Worm (Caenorhabditis elegans) whole organism, late embryonic: ENCODE measurements around the gene H01G02.3.
A peak's percentile ranks its signal among the peaks of the same experiment; 100 is the strongest.

Source experiments
- C08G9.2 ChIP-seq: sonication (generic microtip); optimal IDR thresholded peaks from 2 replicates; lab custom pipeline; 2016; ENCODE audit warnings: mild to moderate bottlenecking, missing genetic modification characterization, moderate library complexity, missing compliant biosample characterization
- K02D7.2 ChIP-seq: sonication (generic microtip); optimal IDR thresholded peaks from 2 replicates; lab custom pipeline; 2017; ENCODE audit warnings: mild to moderate bottlenecking, missing genetic modification characterization, missing compliant biosample characterization
- K09A11.1 ChIP-seq: sonication (generic microtip); optimal IDR thresholded peaks from 2 replicates; lab custom pipeline; 2017; ENCODE audit warnings: antibody characterized with exemption, mild to moderate bottlenecking, missing genetic modification characterization, missing compliant biosample characterization; ENCODE audit not compliant: insufficient read depth
- T23F11.4 ChIP-seq: fragments of 200-800 bp; sonication (Bioruptor generic); optimal IDR thresholded peaks from 2 replicates; lab custom pipeline; 2018; ENCODE audit warnings: mild to moderate bottlenecking, missing genetic modification characterization, missing compliant biosample characterization
- ama-1 ChIP-seq: fragments of 150-350 bp; optimal IDR thresholded peaks from 2 replicates; lab custom pipeline; 2014
- ceh-14 ChIP-seq: sonication (generic microtip); optimal IDR thresholded peaks from 2 replicates; lab custom pipeline; 2016; ENCODE audit warnings: missing genotype, missing genetic modification characterization, missing compliant biosample characterization
- ceh-18 ChIP-seq: sonication (generic microtip); optimal IDR thresholded peaks from 2 replicates; lab custom pipeline; 2016; ENCODE audit warnings: missing genetic modification characterization, missing compliant biosample characterization
- ceh-2 ChIP-seq: sonication (generic microtip); optimal IDR thresholded peaks from 2 replicates; lab custom pipeline; 2016; ENCODE audit warnings: missing genotype, missing genetic modification characterization, missing compliant biosample characterization
- ceh-24 ChIP-seq: sonication (generic microtip); optimal IDR thresholded peaks from 2 replicates; lab custom pipeline; 2016; ENCODE audit warnings: mild to moderate bottlenecking, missing genetic modification characterization, missing compliant biosample characterization
- ceh-31 ChIP-seq: sonication (generic microtip); optimal IDR thresholded peaks from 2 replicates; lab custom pipeline; 2016; ENCODE audit warnings: missing genetic modification characterization, missing compliant biosample characterization
- ceh-34 ChIP-seq: sonication (generic microtip); optimal IDR thresholded peaks from 2 replicates; lab custom pipeline; 2016; ENCODE audit warnings: mild to moderate bottlenecking, missing genetic modification characterization, missing compliant biosample characterization
- ceh-48 ChIP-seq: sonication (generic microtip); optimal IDR thresholded peaks from 2 replicates; lab custom pipeline; 2016; ENCODE audit warnings: missing genetic modification characterization, inconsistent platforms, missing compliant biosample characterization
- dmd-4 ChIP-seq: sonication (generic microtip); optimal IDR thresholded peaks from 2 replicates; lab custom pipeline; 2016; ENCODE audit warnings: borderline replicate concordance, missing genetic modification characterization, missing compliant biosample characterization
- dve-1 ChIP-seq: sonication (generic microtip); optimal IDR thresholded peaks from 2 replicates; lab custom pipeline; 2017; ENCODE audit warnings: antibody characterized with exemption, mild to moderate bottlenecking, missing genetic modification characterization, missing compliant biosample characterization
- elt-2 ChIP-seq: sonication (generic microtip); optimal IDR thresholded peaks from 2 replicates; lab custom pipeline; 2016; ENCODE audit warnings: missing genetic modification reagents, missing genetic modification characterization, missing compliant biosample characterization
- elt-4 ChIP-seq: sonication (generic microtip); optimal IDR thresholded peaks from 2 replicates; lab custom pipeline; 2016; ENCODE audit warnings: missing genetic modification characterization, missing compliant biosample characterization
- eyg-1 ChIP-seq: sonication (generic microtip); optimal IDR thresholded peaks from 2 replicates; lab custom pipeline; 2016; ENCODE audit warnings: missing genotype, missing genetic modification characterization, missing compliant biosample characterization
- fax-1 ChIP-seq: sonication (generic microtip); optimal IDR thresholded peaks from 2 replicates; lab custom pipeline; 2016; ENCODE audit warnings: missing genotype, missing genetic modification characterization, missing compliant biosample characterization
- gmeb-2 ChIP-seq: sonication (generic microtip); optimal IDR thresholded peaks from 2 replicates; lab custom pipeline; 2016; ENCODE audit warnings: missing genetic modification characterization, inconsistent platforms, missing compliant biosample characterization
- hlh-30 ChIP-seq: sonication (generic microtip); optimal IDR thresholded peaks from 2 replicates; lab custom pipeline; 2017; ENCODE audit warnings: antibody characterized with exemption, missing genetic modification characterization, missing compliant biosample characterization; ENCODE audit not compliant: insufficient read depth
- hlh-6 ChIP-seq: sonication (generic microtip); optimal IDR thresholded peaks from 2 replicates; lab custom pipeline; 2016; ENCODE audit warnings: missing genotype, missing genetic modification characterization, missing compliant biosample characterization
- hlh-8 ChIP-seq: sonication (generic microtip); optimal IDR thresholded peaks from 2 replicates; lab custom pipeline; 2016; ENCODE audit warnings: missing genotype, missing genetic modification characterization, missing compliant biosample characterization
- lim-6 ChIP-seq: sonication (generic microtip); optimal IDR thresholded peaks from 2 replicates; lab custom pipeline; 2016; ENCODE audit warnings: missing genetic modification characterization, missing compliant biosample characterization
- lin-11 ChIP-seq: fragments of 200-800 bp; sonication (Bioruptor generic); optimal IDR thresholded peaks from 2 replicates; lab custom pipeline; 2018; ENCODE audit warnings: mild to moderate bottlenecking, missing genetic modification characterization, missing compliant biosample characterization
- nfya-1 ChIP-seq: sonication (generic microtip); optimal IDR thresholded peaks from 2 replicates; lab custom pipeline; 2017; ENCODE audit warnings: missing genetic modification characterization, mild to moderate bottlenecking, missing compliant biosample characterization, antibody characterized with exemption, moderate library complexity
- odd-2 ChIP-seq: sonication (generic microtip); optimal IDR thresholded peaks from 2 replicates; lab custom pipeline; 2017; ENCODE audit warnings: antibody characterized with exemption, mild to moderate bottlenecking, missing genetic modification characterization, missing compliant biosample characterization
- pag-3 ChIP-seq: sonication (generic microtip); optimal IDR thresholded peaks from 2 replicates; lab custom pipeline; 2016; ENCODE audit warnings: missing compliant biosample characterization, missing genetic modification characterization, borderline replicate concordance
- pat-9 ChIP-seq: fragments of 200-800 bp; sonication (Bioruptor generic); optimal IDR thresholded peaks from 2 replicates; lab custom pipeline; 2018; ENCODE audit warnings: mild to moderate bottlenecking, missing genetic modification characterization, moderate library complexity, missing compliant biosample characterization
- pax-1 ChIP-seq: fragments of 150-350 bp; optimal IDR thresholded peaks from 2 replicates; lab custom pipeline; 2014; ENCODE audit warnings: missing biosample characterization, missing genetic modification characterization
- pha-4 ChIP-seq: fragments of 150-350 bp; optimal IDR thresholded peaks from 2 replicates; lab custom pipeline; 2018; ENCODE audit warnings: missing biosample characterization, missing genetic modification reagents, missing genetic modification characterization
- pqm-1 ChIP-seq: sonication (generic microtip); optimal IDR thresholded peaks from 2 replicates; lab custom pipeline; 2016; ENCODE audit warnings: missing genetic modification characterization, missing compliant biosample characterization
- pros-1 ChIP-seq: fragments of 150-350 bp; optimal IDR thresholded peaks from 2 replicates; lab custom pipeline; 2014; ENCODE audit warnings: missing biosample characterization, missing genetic modification reagents, missing genetic modification characterization
- ref-2 ChIP-seq: sonication (generic microtip); optimal IDR thresholded peaks from 2 replicates; lab custom pipeline; 2016; ENCODE audit warnings: missing genetic modification characterization, missing compliant biosample characterization
- sdc-2 ChIP-seq: sonication (generic microtip); optimal IDR thresholded peaks from 2 replicates; lab custom pipeline; 2016; ENCODE audit warnings: missing genotype, missing genetic modification characterization, missing compliant biosample characterization
- sox-4 ChIP-seq: sonication (generic microtip); optimal IDR thresholded peaks from 2 replicates; lab custom pipeline; 2017; ENCODE audit warnings: mild to moderate bottlenecking, missing genetic modification characterization, inconsistent platforms, missing compliant biosample characterization
- syd-9 ChIP-seq: sonication (generic microtip); optimal IDR thresholded peaks from 2 replicates; lab custom pipeline; 2016; ENCODE audit warnings: mild to moderate bottlenecking, missing genetic modification characterization, moderate library complexity, missing compliant biosample characterization
- tbx-2 ChIP-seq: sonication (generic microtip); optimal IDR thresholded peaks from 2 replicates; lab custom pipeline; 2016; ENCODE audit warnings: missing genetic modification characterization, missing compliant biosample characterization
- tbx-7 ChIP-seq: sonication (generic microtip); optimal IDR thresholded peaks from 2 replicates; lab custom pipeline; 2016; ENCODE audit warnings: missing genotype, missing genetic modification characterization, missing compliant biosample characterization
- unc-42 ChIP-seq: sonication (generic microtip); optimal IDR thresholded peaks from 2 replicates; lab custom pipeline; 2016; ENCODE audit warnings: missing genotype, missing genetic modification characterization, missing compliant biosample characterization
- unc-55 ChIP-seq: sonication (generic microtip); optimal IDR thresholded peaks from 2 replicates; lab custom pipeline; 2017; ENCODE audit warnings: missing biosample characterization, missing genetic modification reagents, missing genetic modification characterization
- unc-86 ChIP-seq: sonication (generic microtip); optimal IDR thresholded peaks from 2 replicates; lab custom pipeline; 2016; ENCODE audit warnings: missing genetic modification characterization, missing compliant biosample characterization

H01G02.3 gene

DNA sequence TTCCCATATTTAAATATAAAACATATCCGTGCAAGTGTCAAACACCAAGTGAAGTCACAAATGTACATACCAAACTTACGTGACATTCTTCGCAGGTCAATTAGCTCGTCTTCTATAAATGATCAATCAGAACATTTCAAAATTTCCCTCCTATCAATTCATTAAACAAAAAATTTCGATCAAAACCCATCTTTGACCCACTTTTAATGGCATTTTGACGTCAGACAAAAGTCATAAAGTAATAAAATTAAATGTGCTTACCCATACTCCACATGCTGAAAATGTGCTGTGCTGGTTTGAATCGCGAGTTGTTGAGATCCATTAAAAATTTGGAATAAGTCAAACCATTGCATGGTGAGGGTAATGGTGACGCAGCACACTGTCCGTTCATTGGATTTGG lies 22.6 kb downstream of the H01G02.3 start:
- TF ChIP-seq tbx-2 (tag; lab: Kevin White, UChicago) = no peak
- no peak for TF ChIP-seq odd-2 (tag; lab: Kevin White, UChicago)
- no peak for TF ChIP-seq ceh-2 (tag; lab: Kevin White, UChicago)
- no peak for TF ChIP-seq tbx-7
- TF ChIP-seq gmeb-2 = no peak
- TF ChIP-seq hlh-8 (tag; lab: Kevin White, UChicago) = no peak
- TF ChIP-seq sdc-2 = no peak
- no peak for TF ChIP-seq pha-4 (tag; lab: Kevin White, UChicago)
- TF ChIP-seq pag-3 (tag; lab: Kevin White, UChicago) = no peak
- no peak for TF ChIP-seq dmd-4 (tag; lab: Kevin White, UChicago)
- no peak for TF ChIP-seq dve-1
- no peak for TF ChIP-seq lim-6 (tag; lab: Kevin White, UChicago)

DNA sequence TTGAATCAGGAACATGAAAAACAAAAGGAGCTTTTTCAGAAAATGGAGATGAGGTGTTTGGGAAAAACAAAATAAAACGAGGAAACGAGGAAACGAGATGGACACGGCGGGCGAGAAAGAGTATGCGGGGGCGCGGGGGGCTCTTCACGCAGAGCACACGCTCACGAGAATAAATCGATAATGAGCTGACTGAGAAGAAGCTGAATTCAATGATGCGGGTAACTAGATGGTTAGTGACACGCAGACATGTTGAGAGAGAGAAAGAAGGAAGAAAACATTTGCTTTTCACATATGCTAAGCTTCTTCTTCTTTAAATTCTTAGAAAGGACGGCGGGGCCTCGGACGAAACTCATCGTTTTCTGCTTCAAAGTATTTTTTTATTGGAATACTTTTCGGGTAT lies 26.9 kb downstream of the H01G02.3 start:
- no peak for TF ChIP-seq C08G9.2
- no peak for TF ChIP-seq pros-1 (tag; lab: Kevin White, UChicago)
- peak; percentile 95 for TF ChIP-seq ceh-48 (tag; lab: Kevin White, UChicago)
- no peak for TF ChIP-seq pag-3 (tag; lab: Kevin White, UChicago)
- no peak for TF ChIP-seq pat-9 (tag; lab: Kevin White, UChicago)
- TF ChIP-seq odd-2 (tag; lab: Kevin White, UChicago) = no peak
- peak; percentile 68 for TF ChIP-seq ceh-31 (tag; lab: Kevin White, UChicago)
- TF ChIP-seq ceh-18 = peak; percentile 47
- no peak for TF ChIP-seq ama-1 (lab: Kevin White, UChicago)
- peak; percentile 51 for TF ChIP-seq tbx-2 (tag; lab: Kevin White, UChicago)
- TF ChIP-seq elt-4 (tag; lab: Kevin White, UChicago) = no peak
- TF ChIP-seq fax-1 (tag; lab: Kevin White, UChicago) = no peak
- peak; percentile 29 for TF ChIP-seq ceh-34 (tag; lab: Kevin White, UChicago)
- TF ChIP-seq nfya-1 (tag; lab: Kevin White, UChicago) = peak; percentile 47
- TF ChIP-seq unc-42 (tag; lab: Kevin White, UChicago) = peak; percentile 92
- no peak for TF ChIP-seq T23F11.4 (GFP tag; lab: Kevin White, UChicago)
- no peak for TF ChIP-seq K02D7.2 (tag; lab: Kevin White, UChicago)
- peak; percentile 3 for TF ChIP-seq unc-86 (tag; lab: Kevin White, UChicago)
- TF ChIP-seq ref-2 (tag; lab: Kevin White, UChicago) = no peak

DNA sequence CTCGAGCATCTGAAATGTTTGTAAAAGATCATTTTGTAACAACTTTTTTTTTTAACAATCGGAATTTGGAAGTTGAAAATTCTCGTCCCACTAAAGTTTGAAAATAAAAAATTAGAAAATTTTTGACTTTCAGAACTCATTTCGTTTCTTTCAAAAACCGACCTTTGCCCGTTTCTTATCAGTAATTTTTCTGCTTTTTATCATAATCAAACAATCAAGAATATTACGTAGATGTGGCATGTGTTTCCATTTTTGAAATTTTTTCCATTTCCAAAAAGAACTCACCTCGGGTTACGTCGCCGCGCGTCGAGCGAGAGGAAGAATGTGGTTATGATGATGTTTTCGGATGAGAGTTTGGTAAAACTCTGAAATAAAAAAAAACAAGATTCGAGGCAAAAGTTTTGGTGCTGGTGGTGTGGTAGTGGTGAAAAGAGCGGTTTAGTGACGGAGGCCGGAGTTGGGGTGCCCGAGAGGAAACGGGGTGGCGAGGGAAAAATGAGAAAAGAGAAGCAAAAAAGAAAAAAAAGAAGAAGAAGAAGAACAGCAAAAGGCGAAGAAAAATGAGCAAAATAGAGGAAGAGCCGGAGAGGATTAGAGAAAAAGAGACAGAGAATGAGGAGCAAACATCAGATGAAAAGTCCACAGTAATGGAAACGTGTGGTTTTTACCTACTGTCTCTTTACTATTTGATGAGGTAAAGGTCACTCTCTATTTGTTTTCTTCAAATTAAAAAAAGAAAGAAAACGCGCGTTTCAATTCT lies 31.5 kb downstream of the H01G02.3 start, which contains the start of gene T12A7.2:
Gene T12A7.2, minus strand, starts transcription at position 412 of the 760 bp plus-strand sequence.
- TF ChIP-seq tbx-7 (no peak), elt-4 (tag; lab: Kevin White, UChicago) (no peak), pqm-1 (tag; lab: Kevin White, UChicago) (no peak), unc-42 (tag; lab: Kevin White, UChicago) (peak; percentile 4), ref-2 (tag; lab: Kevin White, UChicago) (peak; percentile 2), odd-2 (tag; lab: Kevin White, UChicago) (no peak), ceh-18 (peak; percentile 24), elt-2 (tag; lab: Kevin White, UChicago) (peak; percentile 75), tbx-2 (tag; lab: Kevin White, UChicago) (peak; percentile 22)

DNA sequence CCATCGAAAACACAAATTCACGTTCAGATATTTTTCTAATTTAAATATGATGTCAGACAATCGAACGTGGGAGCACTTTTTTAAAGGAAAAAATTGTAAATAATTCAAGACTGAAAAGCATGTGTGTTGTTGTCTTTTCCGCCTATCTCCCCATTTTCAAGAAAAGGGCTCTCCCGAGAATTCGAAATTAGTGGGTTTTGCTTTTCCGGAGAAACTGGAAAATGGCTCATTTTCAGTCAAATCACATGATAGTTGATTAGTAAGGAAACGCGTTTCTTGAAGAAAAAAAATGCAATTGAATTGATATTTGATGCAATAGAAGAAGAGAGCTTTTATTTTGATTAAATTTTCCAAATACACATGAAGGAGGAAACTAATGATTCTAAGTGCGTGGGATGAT lies 32.5 kb downstream of the H01G02.3 start:
- no peak for TF ChIP-seq ceh-14
- no peak for TF ChIP-seq ceh-31 (tag; lab: Kevin White, UChicago)
- TF ChIP-seq ceh-24 (tag; lab: Kevin White, UChicago) = no peak
- no peak for TF ChIP-seq nfya-1 (tag; lab: Kevin White, UChicago)
- no peak for TF ChIP-seq lin-11 (tag; lab: Kevin White, UChicago)
- no peak for TF ChIP-seq syd-9 (tag; lab: Kevin White, UChicago)
- no peak for TF ChIP-seq hlh-30 (tag; lab: Kevin White, UChicago)
- no peak for TF ChIP-seq eyg-1 (tag; lab: Kevin White, UChicago)
- no peak for TF ChIP-seq K02D7.2 (tag; lab: Kevin White, UChicago)
- no peak for TF ChIP-seq pax-1 (tag; lab: Kevin White, UChicago)
- TF ChIP-seq sox-4 (tag; lab: Kevin White, UChicago) = no peak
- no peak for TF ChIP-seq unc-55 (GFP tag; lab: Kevin White, UChicago)
- TF ChIP-seq pqm-1 (tag; lab: Kevin White, UChicago) = no peak
- no peak for TF ChIP-seq K09A11.1 (tag; lab: Kevin White, UChicago)
- TF ChIP-seq hlh-6 (tag; lab: Kevin White, UChicago) = no peak
- no peak for TF ChIP-seq tbx-7
- TF ChIP-seq hlh-8 (tag; lab: Kevin White, UChicago) = no peak
